Worm (Caenorhabditis elegans) whole organism, midembryonic: ENCODE data around the gene ZC404.15.

Experiments
- T22C8.4 ChIP-seq: fragments of 200-800 bp; sonication (Bioruptor generic); IDR thresholded peaks from 2 replicates; pipeline ENCODE4 v1.3.6; 2022; ENCODE audit warnings: missing genetic modification characterization, missing compliant biosample characterization
- cog-1 ChIP-seq: sonication (generic microtip); optimal IDR thresholded peaks from 2 replicates; lab custom pipeline; 2016; ENCODE audit warnings: missing genetic modification characterization, missing compliant biosample characterization
- flt-1 ChIP-seq: fragments of 200-800 bp; sonication (Bioruptor generic); IDR thresholded peaks from 2 replicates; pipeline ENCODE4 v1.3.6; 2022; ENCODE audit warnings: missing genetic modification characterization, missing compliant biosample characterization
- klf-2 ChIP-seq: fragments of 200-800 bp; sonication (Bioruptor generic); conservative IDR thresholded peaks from 2 replicates; pipeline ENCODE4 v1.3.6; 2022; ENCODE audit warnings: missing genetic modification reagents, missing genetic modification characterization, missing compliant biosample characterization
- med-1 ChIP-seq: sonication (generic microtip); optimal IDR thresholded peaks from 2 replicates; lab custom pipeline; 2017; ENCODE audit warnings: missing genetic modification characterization, mild to moderate bottlenecking, missing compliant biosample characterization, antibody characterized with exemption, missing genetic modification reagents; ENCODE audit not compliant: insufficient read depth
- ref-1 ChIP-seq: fragments of 200-800 bp; sonication (Bioruptor generic); conservative IDR thresholded peaks from 2 replicates; pipeline ENCODE4 v1.3.6; 2022; ENCODE audit warnings: missing genetic modification reagents, missing genetic modification characterization, missing compliant biosample characterization
- tab-1 ChIP-seq: fragments of 200-800 bp; sonication (Bioruptor generic); IDR thresholded peaks from 2 replicates; pipeline ENCODE4 v1.3.6; 2022; ENCODE audit warnings: missing genetic modification characterization, missing compliant biosample characterization
- ztf-23 ChIP-seq: fragments of 200-800 bp; sonication (Bioruptor generic); IDR thresholded peaks from 2 replicates; pipeline ENCODE4 v1.3.6; 2022; ENCODE audit warnings: missing genetic modification reagents, missing genetic modification characterization, missing compliant biosample characterization
- ztf-29 ChIP-seq: fragments of 200-800 bp; sonication (Bioruptor generic); IDR thresholded peaks from 2 replicates; pipeline ENCODE4 v1.3.6; 2022; ENCODE audit warnings: missing genetic modification reagents, missing genetic modification characterization, missing compliant biosample characterization

The ZC404.15 gene

DNA sequence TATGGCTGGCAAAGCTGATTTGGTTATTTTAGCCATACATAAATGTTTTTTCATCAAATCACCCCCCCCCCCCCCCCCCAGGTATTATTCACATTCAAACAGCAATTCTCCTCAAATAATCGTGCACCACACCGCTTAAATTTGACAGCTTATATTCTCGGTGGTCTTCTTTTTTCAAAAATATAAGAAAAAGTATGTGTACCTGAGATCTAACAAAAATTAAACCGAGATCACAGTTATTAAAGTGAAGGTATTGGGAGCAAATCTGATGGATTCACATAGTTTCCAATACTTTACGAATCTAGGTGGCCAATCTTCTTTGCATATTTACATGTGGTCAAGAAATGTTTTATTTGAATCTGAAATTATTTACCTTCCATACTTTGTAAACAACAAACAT is at the start of gene ZC404.15:
ZC404.15 (plus strand) TSS at position 301 of the 400 bp plus-strand sequence.
- TF ChIP-seq cog-1 (tag; lab: Kevin White, UChicago) (no peak), tab-1 (GFP tag; lab: Robert Waterston, UW) (no peak), ref-1 (no peak), flt-1 (GFP tag; lab: Robert Waterston, UW) (no peak), med-1 (no peak), T22C8.4 (no peak)

DNA sequence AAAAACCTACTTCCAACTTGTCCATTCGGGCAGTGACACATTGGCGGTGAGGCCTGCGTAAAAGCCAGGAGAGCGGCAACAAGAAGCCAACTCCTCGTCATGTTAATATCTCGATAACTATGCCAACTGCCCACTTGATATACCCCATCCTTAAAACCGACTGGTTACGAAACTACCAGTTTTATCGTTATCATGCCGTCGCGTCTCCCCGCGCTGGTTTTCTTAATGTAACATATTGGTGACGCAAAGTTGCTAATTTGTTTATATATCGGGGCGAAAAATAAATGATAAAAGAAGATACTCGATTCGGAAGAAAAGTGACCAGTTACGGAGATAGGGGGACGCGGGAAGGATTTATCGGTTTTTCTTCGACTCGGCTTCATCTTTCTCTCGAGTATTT is 48.7 kb upstream of the ZC404.15 start, which contains the start of gene grl-9:
grl-9 (minus strand) TSS at position 101 of the 400 bp plus-strand sequence.
- TF ChIP-seq klf-2 (GFP tag; lab: Robert Waterston, UW) (no peak), T22C8.4 (no peak), flt-1 (GFP tag; lab: Robert Waterston, UW) (no peak), med-1 (no peak), cog-1 (tag; lab: Kevin White, UChicago) (no peak), ztf-29 (GFP tag; lab: Robert Waterston, UW) (no peak)

DNA sequence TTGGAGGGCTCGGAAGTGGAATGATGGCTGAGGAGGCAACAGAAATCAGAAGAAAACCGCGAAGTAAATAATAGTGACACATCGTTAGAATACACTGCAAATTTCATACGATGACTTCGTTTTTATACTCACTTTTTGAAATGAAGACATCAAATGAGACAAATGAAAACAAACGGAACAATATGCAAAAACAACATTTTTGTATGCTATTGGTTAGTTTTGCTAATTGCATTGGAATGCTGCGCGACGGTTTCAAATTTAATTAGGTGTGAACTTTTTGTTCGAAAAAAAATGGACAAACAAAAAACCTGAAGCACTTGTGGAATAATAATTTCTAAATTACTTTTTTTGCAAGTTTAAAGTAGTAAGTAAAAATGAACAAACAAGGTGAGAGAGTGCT is 47.3 kb upstream of the ZC404.15 start, which contains the start of gene grl-8:
grl-8 (minus strand) TSS at position 101 of the 400 bp plus-strand sequence.
- TF ChIP-seq tab-1 (GFP tag; lab: Robert Waterston, UW) = no peak
- TF ChIP-seq ref-1 = no peak
- no peak for TF ChIP-seq ztf-29 (GFP tag; lab: Robert Waterston, UW)
- TF ChIP-seq flt-1 (GFP tag; lab: Robert Waterston, UW) = no peak
- no peak for TF ChIP-seq med-1
- TF ChIP-seq T22C8.4 = no peak
- no peak for TF ChIP-seq ztf-23 (GFP tag; lab: Robert Waterston, UW)
- no peak for TF ChIP-seq klf-2 (GFP tag; lab: Robert Waterston, UW)
- no peak for TF ChIP-seq cog-1 (tag; lab: Kevin White, UChicago)

DNA sequence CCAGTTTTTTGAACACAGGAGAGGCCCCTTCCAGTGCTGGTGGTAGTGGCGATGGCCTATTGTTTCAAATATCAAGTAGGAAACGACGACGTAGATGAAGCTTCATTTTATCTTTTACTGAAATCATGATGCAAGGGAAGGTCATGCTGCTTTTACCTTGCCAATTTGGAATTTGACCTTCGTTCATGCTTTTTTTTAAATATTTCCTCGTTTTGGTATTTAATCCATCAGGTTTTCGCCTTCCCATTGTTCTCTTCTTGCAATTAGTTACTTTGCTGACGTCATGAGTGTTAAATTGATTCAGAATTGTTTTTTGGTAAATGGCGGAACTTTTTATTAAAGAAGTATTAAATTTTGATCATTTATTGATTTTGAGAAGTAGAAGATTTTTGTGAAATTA is 44.2 kb upstream of the ZC404.15 start:
- TF ChIP-seq ref-1 (no peak), ztf-29 (GFP tag; lab: Robert Waterston, UW) (no peak), cog-1 (tag; lab: Kevin White, UChicago) (no peak), klf-2 (GFP tag; lab: Robert Waterston, UW) (no peak)

DNA sequence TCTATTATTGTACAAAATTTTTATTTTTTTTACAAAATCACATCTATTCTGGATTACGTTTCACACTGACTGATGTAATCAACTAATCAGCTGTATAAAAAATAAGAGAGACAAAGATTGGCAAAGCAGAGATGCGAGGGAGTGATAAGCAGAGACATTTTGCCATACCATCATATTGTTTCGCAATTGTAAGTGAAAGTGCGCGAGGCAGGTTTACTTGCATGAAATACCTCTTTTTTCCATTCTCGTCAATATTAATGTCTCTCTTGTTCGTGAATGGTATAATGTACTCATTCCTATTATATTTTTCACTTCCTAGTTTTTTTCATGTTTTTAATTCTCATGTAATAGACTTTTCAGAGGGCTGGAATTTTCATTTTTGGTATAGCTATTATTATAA is 43.4 kb upstream of the ZC404.15 start:
- TF ChIP-seq ref-1 (no peak), ztf-29 (GFP tag; lab: Robert Waterston, UW) (no peak), ztf-23 (GFP tag; lab: Robert Waterston, UW) (no peak), klf-2 (GFP tag; lab: Robert Waterston, UW) (no peak), T22C8.4 (no peak), flt-1 (GFP tag; lab: Robert Waterston, UW) (no peak), med-1 (no peak), tab-1 (GFP tag; lab: Robert Waterston, UW) (no peak), cog-1 (tag; lab: Kevin White, UChicago) (no peak)

DNA sequence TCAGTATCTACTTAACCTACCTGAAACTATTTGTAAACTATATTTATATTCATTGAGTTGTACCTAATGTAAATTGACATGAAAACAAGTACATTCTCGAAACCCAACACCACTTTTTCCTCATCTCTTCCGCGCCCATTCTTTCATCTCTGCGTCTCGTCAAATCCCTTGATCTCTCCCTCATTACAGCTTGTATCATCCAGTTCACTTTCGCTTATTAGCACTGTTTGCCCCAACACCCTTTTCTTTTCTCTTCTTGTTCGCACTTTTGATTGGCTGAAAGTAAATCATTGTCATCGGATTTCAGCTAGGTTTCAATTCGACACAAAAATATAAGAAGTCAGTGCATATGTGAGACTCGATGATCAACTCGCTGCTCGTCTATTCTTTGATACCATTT is 35.5 kb upstream of the ZC404.15 start, which contains the start of gene T25F10.3:
T25F10.3 (plus strand) TSS at position 308 of the 400 bp plus-strand sequence.
- no peak for TF ChIP-seq med-1

DNA sequence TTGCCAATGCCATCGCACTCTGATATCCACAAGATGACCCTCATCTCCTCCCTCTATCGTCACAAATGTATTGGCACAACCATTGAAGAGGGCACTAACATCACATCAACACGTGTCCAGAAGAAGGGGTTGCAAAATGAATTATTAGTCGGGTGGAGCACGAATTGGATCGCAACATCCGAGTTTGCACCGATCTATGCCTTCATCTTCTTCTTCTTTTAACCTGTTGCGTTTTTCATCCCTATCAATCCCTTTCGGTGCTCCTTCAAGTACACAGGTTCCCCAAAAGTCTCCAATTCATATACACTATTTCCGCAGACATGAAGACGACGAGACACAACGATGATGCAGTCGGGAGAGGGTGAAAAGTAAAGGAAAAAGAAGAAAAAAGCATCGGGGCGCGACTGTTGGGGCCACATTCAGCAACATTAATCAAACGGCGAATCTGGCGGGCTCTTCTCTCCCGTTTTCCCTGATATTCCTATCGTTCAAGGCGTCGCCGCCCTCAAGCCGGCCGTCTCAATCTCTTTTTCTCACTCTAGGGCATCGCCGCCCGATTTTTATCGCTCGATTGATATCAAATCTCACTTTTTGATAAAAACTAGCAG is 28.7 kb upstream of the ZC404.15 start:
- TF ChIP-seq ref-1 = no peak
- TF ChIP-seq klf-2 (GFP tag; lab: Robert Waterston, UW) = 0 out of 2 replicates have a peak, but pooled peaks have one; percentile 16

DNA sequence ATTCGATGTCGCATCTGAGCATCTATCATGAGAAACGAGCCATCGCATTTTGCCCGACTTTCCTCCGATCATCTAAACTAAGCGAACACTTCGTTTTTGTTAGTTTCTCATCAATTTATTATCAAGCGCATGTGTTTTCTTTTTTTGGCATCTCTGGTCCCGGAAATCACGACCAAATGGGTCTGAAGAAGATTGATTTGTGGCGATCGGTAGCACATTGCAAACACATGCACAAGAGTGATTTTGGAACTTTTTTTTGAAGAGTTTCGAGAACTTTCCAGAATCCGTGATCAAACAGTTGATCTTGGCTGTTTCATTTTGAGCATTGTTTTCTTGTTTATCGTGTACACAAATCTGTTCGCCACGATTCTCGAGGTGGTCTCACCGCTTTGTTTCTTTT is 27.0 kb upstream of the ZC404.15 start:
- no peak for TF ChIP-seq ztf-29 (GFP tag; lab: Robert Waterston, UW)
- no peak for TF ChIP-seq T22C8.4
- TF ChIP-seq tab-1 (GFP tag; lab: Robert Waterston, UW) = no peak
- no peak for TF ChIP-seq flt-1 (GFP tag; lab: Robert Waterston, UW)
- no peak for TF ChIP-seq ztf-23 (GFP tag; lab: Robert Waterston, UW)
- no peak for TF ChIP-seq med-1
- no peak for TF ChIP-seq ref-1
- TF ChIP-seq cog-1 (tag; lab: Kevin White, UChicago) = no peak
- no peak for TF ChIP-seq klf-2 (GFP tag; lab: Robert Waterston, UW)

DNA sequence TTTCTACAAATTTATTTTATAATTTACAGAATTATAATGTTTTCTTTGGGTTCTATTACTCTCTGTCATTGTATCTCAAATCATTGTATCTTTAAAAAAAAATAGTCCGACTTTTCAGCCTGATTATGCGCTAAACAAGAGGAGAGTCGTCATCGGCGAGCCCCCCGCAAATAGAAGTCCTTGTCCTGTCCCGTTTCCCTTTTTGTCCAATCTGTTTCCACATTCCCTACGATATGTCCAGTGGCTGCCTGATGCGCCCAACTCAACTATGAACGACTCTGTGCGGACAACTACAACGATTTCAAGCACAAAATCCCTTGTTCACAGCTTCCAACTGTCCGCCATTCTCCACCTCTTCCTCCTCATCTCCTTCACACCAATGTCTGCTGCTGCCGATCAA is 22.2 kb upstream of the ZC404.15 start, which contains the start of gene dbl-1:
dbl-1 (plus strand) TSS at position 119 of the 400 bp plus-strand sequence.
- TF ChIP-seq ref-1 = no peak
- TF ChIP-seq med-1 = no peak
- TF ChIP-seq cog-1 (tag; lab: Kevin White, UChicago) = no peak
- no peak for TF ChIP-seq tab-1 (GFP tag; lab: Robert Waterston, UW)
- no peak for TF ChIP-seq klf-2 (GFP tag; lab: Robert Waterston, UW)
- TF ChIP-seq flt-1 (GFP tag; lab: Robert Waterston, UW) = no peak
- no peak for TF ChIP-seq T22C8.4
- no peak for TF ChIP-seq ztf-29 (GFP tag; lab: Robert Waterston, UW)
- no peak for TF ChIP-seq ztf-23 (GFP tag; lab: Robert Waterston, UW)

DNA sequence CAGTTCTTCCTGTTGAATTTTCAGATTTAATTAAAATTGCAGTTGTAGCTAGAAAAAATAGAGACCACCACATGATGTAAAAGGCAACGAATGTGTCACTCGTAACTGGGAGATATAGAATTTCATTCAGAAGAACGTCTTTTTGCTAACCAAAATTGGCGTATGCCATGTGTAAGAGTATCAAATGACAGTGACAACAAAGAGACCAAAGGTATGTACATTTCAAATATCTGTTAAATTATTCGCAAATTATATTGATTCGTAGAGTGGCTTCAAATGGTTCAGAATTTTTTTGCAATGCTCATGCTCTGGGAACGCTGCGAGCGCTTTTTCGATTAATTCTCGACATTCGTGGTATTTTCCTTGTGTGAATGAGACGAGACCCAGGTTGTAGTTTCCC is 17.9 kb upstream of the ZC404.15 start, which contains the start of gene T25F10.4:
T25F10.4 (minus strand) TSS at position 101 of the 400 bp plus-strand sequence.
- TF ChIP-seq ref-1 = no peak
- no peak for TF ChIP-seq tab-1 (GFP tag; lab: Robert Waterston, UW)
- no peak for TF ChIP-seq klf-2 (GFP tag; lab: Robert Waterston, UW)
- no peak for TF ChIP-seq med-1
- no peak for TF ChIP-seq cog-1 (tag; lab: Kevin White, UChicago)

DNA sequence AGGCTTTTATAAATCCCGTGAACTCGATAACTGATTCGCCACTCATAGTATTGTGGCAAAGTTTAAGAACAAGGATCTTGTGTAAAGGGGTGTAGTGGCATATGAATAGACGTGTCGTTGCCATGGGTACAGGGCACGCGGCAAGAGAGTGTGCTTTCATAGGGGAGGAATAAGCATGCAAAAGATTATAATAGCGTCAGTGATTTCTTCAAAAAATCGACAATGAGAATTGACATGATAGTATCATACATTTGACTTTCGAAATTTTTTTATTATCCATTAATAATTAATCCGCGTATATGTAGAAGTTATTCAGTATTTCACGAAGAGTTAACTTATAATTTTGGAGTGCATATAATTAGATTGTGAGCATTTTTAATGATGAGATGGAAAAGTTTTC is 15.3 kb upstream of the ZC404.15 start, which contains the start of gene bbs-8:
bbs-8 (minus strand) TSS at position 101 of the 400 bp plus-strand sequence.
- TF ChIP-seq cog-1 (tag; lab: Kevin White, UChicago) (no peak), ztf-23 (GFP tag; lab: Robert Waterston, UW) (0 out of 2 replicates have a peak, but pooled peaks have one; percentile 2)
